Worm (Caenorhabditis elegans) whole organism, L3 larva: ENCODE measurements around the gene C46F9.5.

Experiments
- ZK546.5 ChIP-seq: sonication (generic microtip); optimal IDR thresholded peaks from 2 replicates; lab custom pipeline; 2017; ENCODE audit warnings: missing biosample characterization, missing genetic modification characterization
- ama-1 ChIP-seq: fragments of 150-350 bp; optimal IDR thresholded peaks from 2 replicates; lab custom pipeline; 2018
- egl-27 ChIP-seq: sonication (generic microtip); optimal IDR thresholded peaks from 4 replicates; lab custom pipeline; 2017; ENCODE audit warnings: missing biosample characterization, missing genetic modification reagents, missing genetic modification characterization
- nfya-1 ChIP-seq: sonication (generic microtip); optimal IDR thresholded peaks from 2 replicates; lab custom pipeline; 2017; ENCODE audit warnings: missing genetic modification characterization, mild to moderate bottlenecking, missing compliant biosample characterization, antibody characterized with exemption, moderate library complexity; ENCODE audit not compliant: insufficient read depth
- nhr-43 ChIP-seq: sonication (generic microtip); optimal IDR thresholded peaks from 2 replicates; lab custom pipeline; 2016; ENCODE audit warnings: mild to moderate bottlenecking, missing genetic modification characterization, missing compliant biosample characterization; ENCODE audit not compliant: poor library complexity, severe bottlenecking
- nhr-76 ChIP-seq: fragments of 150-350 bp; sonication (generic microtip); optimal IDR thresholded peaks from 5 replicates; lab custom pipeline; 2014; ENCODE audit warnings: missing biosample characterization, missing genetic modification characterization
- skn-1 ChIP-seq: fragments of 150-350 bp; optimal IDR thresholded peaks from 2 replicates; lab custom pipeline; 2014; ENCODE audit warnings: missing biosample characterization, missing genetic modification characterization
- snpc-4 ChIP-seq: fragments of 150-350 bp; optimal IDR thresholded peaks from 2 replicates; lab custom pipeline; 2014; ENCODE audit warnings: missing biosample characterization, missing genetic modification characterization
- tbx-2 ChIP-seq: sonication (generic microtip); optimal IDR thresholded peaks from 2 replicates; lab custom pipeline; 2016; ENCODE audit warnings: mild to moderate bottlenecking, missing genetic modification characterization, missing compliant biosample characterization

- no peak for TF ChIP-seq tbx-2 (tag; lab: Kevin White, UChicago)
- TF ChIP-seq ZK546.5 (tag; lab: Kevin White, UChicago), result no peak
- no peak for TF ChIP-seq ama-1 (lab: Kevin White, UChicago)
- TF ChIP-seq egl-27 (tag; lab: Kevin White, UChicago), result no peak
- TF ChIP-seq skn-1, result no peak
- no peak for TF ChIP-seq nfya-1 (tag; lab: Kevin White, UChicago)
- no peak for TF ChIP-seq snpc-4 (tag; lab: Kevin White, UChicago)
- no peak for TF ChIP-seq nhr-76 (tag; lab: Kevin White, UChicago)
- TF ChIP-seq nhr-43 (tag; lab: Kevin White, UChicago), result no peak
Measured at ce11 chrII:1864278-1864677, 31.1 kb upstream of the C46F9.5 start, which contains the start of gene C16C4.17.
